Worm (Caenorhabditis elegans): ENCODE measurements around the gene F41B4.2.

The F41B4.2 gene

DNA sequence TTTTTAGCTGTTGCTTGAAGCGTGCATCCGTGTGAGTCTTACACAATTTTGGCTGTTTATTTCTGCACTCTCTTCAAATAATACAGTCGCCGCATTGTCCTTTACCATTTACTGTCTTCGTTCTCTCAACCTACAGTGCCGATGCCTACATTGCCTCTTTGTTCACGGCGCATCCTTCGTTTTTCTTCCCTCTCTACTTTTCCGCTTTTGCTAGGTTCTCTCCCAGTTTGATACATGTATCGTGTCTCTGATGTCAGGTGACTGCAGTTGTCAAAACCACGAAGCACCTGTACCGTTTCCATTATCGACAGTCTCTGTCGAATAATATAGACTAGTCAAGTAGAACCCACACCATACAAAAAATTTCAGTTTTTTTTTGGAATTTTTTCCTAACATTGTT, 26.4 kb downstream of the F41B4.2 start:
- TF ChIP-seq tbx-2 (tag; optimal IDR thresholded peaks at IDR 0.05), result peak; percentile 2
- no peak for TF ChIP-seq lin-15B (tag; optimal IDR thresholded peaks at IDR 0.05)
- no peak for TF ChIP-seq ces-1 (GFP tag; optimal IDR thresholded peaks at IDR 0.05)
- TF ChIP-seq zip-4 (GFP tag; optimal IDR thresholded peaks at IDR 0.05), result no peak
- TF ChIP-seq elt-2 (tag; optimal IDR thresholded peaks at IDR 0.05), result peak; percentile 37
- no peak for TF ChIP-seq fkh-8 (tag; optimal IDR thresholded peaks at IDR 0.05)
- TF ChIP-seq C34B4.2 (tag; optimal IDR thresholded peaks at IDR 0.05), result no peak
- peak; percentile 31 for TF ChIP-seq lin-14 (GFP tag; optimal IDR thresholded peaks at IDR 0.05)
- peak in 1 of 2 experiments; percentile 6 for TF ChIP-seq efl-1 (optimal IDR thresholded peaks at IDR 0.05)
- TF ChIP-seq efl-1 (GFP tag; optimal IDR thresholded peaks at IDR 0.05 in 1 of 2), result peak in 1 of 2 experiments; percentile 94
- no peak for TF ChIP-seq nhr-11 (tag; optimal IDR thresholded peaks at IDR 0.05)
- TF ChIP-seq C16A3.4 (tag; optimal IDR thresholded peaks at IDR 0.05), result peak; percentile 36
- TF ChIP-seq aha-1 (tag; optimal IDR thresholded peaks at IDR 0.05), result no peak
- no peak for TF ChIP-seq C04F5.9 (tag; optimal IDR thresholded peaks at IDR 0.05)
- TF ChIP-seq ceh-63 (GFP tag; optimal IDR thresholded peaks at IDR 0.05), result no peak
- peak; percentile 9 for TF ChIP-seq nhr-47 (tag; optimal IDR thresholded peaks at IDR 0.05)
- no peak for TF ChIP-seq unc-30 (tag; optimal IDR thresholded peaks at IDR 0.05)
- TF ChIP-seq alr-1 (tag; optimal IDR thresholded peaks at IDR 0.05; ENCODE audit: borderline replicate concordance), result no peak
- TF ChIP-seq dpl-1 (GFP tag; optimal IDR thresholded peaks at IDR 0.05), result peak in 1 of 3 experiments; percentile 6
- TF ChIP-seq ama-1 (optimal IDR thresholded peaks at IDR 0.05), result peak; percentile 47
- peak in 1 of 2 experiments; percentile 60 for TF ChIP-seq mdl-1 (tag; optimal IDR thresholded peaks at IDR 0.05)
- no peak for TF ChIP-seq pag-3 (tag; optimal IDR thresholded peaks at IDR 0.05; ENCODE audit: borderline replicate concordance, insufficient read depth)
- TF ChIP-seq unc-86 (tag; optimal IDR thresholded peaks at IDR 0.05), result no peak
- no peak for TF ChIP-seq pqm-1 (tag; optimal IDR thresholded peaks at IDR 0.05)
- TF ChIP-seq lsy-2 (tag; optimal IDR thresholded peaks at IDR 0.05), result peak in 1 of 2 experiments; percentile 27
- peak in 1 of 2 experiments; percentile 81 for TF ChIP-seq lin-35 (GFP tag; optimal IDR thresholded peaks at IDR 0.05)
- TF ChIP-seq irx-1 (tag; optimal IDR thresholded peaks at IDR 0.05), result no peak
- TF ChIP-seq nhr-19 (GFP tag; conservative IDR thresholded peaks at IDR 0.05), result peak; percentile 35
- TF ChIP-seq ceh-8 (GFP tag; optimal IDR thresholded peaks at IDR 0.05), result no peak
- TF ChIP-seq nhr-20 (tag; optimal IDR thresholded peaks at IDR 0.05), result peak; percentile 77
- no peak for TF ChIP-seq ceh-88 (GFP tag; IDR thresholded peaks at IDR 0.05)
- TF ChIP-seq vab-15 (tag; optimal IDR thresholded peaks at IDR 0.05), result no peak
- no peak for TF ChIP-seq egl-27 (tag; optimal IDR thresholded peaks at IDR 0.05)
- no peak for TF ChIP-seq jun-1 (tag; optimal IDR thresholded peaks at IDR 0.05)
- TF ChIP-seq snpc-4 (tag; optimal IDR thresholded peaks at IDR 0.05), result no peak
- TF ChIP-seq grh-1 (GFP tag; IDR thresholded peaks at IDR 0.05), result peak; percentile 39
- no peak for TF ChIP-seq F16B12.6 (tag; optimal IDR thresholded peaks at IDR 0.05)
- TF ChIP-seq ets-5 (GFP tag; IDR thresholded peaks at IDR 0.05), result no peak
- no peak for TF ChIP-seq pax-3 (tag; optimal IDR thresholded peaks at IDR 0.05)
- peak in 1 of 6 experiments; percentile 75 for TF ChIP-seq elt-3 (tag; optimal IDR thresholded peaks at IDR 0.05)
- TF ChIP-seq xbp-1 (tag; optimal IDR thresholded peaks at IDR 0.05), result peak; percentile 16
- peak; percentile 49 for TF ChIP-seq nhr-71 (tag; optimal IDR thresholded peaks at IDR 0.05)
- TF ChIP-seq swsn-7 (tag; optimal IDR thresholded peaks at IDR 0.05), result peak; percentile 35
- TF ChIP-seq snu-23 (GFP tag; optimal IDR thresholded peaks at IDR 0.05), result peak; percentile 68
- peak; percentile 75 for TF ChIP-seq blmp-1 (tag; optimal IDR thresholded peaks at IDR 0.05)
- no peak for TF ChIP-seq aly-2 (tag; optimal IDR thresholded peaks at IDR 0.05)
- peak; percentile 59 for TF ChIP-seq nhr-90 (tag; optimal IDR thresholded peaks at IDR 0.05; ENCODE audit: poor library complexity)
- TF ChIP-seq rnt-1 (tag; optimal IDR thresholded peaks at IDR 0.05), result peak; percentile 39
- peak; percentile 34 for TF ChIP-seq hpl-2 (GFP tag; optimal IDR thresholded peaks at IDR 0.05)
- TF ChIP-seq mep-1 (tag; optimal IDR thresholded peaks at IDR 0.05), result peak; percentile 67
- TF ChIP-seq unc-130 (tag; optimal IDR thresholded peaks at IDR 0.05), result peak; percentile 49

Data from whole organism, L1 larva.